Fruit fly (Drosophila melanogaster) whole organism, embryonic: ENCODE results near the gene CG1463.

Experiments used
- ATbp ChIP-seq: fragments of 200-800 bp; sonication (Bioruptor generic); optimal IDR thresholded peaks from 2 replicates; lab custom pipeline; 2017; ENCODE audit warnings: missing biosample characterization, mild to moderate bottlenecking, missing genetic modification characterization, missing genetic modification reagents
- Awh ChIP-seq: fragments of 200-800 bp; sonication (Bioruptor generic); IDR thresholded peaks from 2 replicates; pipeline ENCODE4, ENCODE4 v1.3.6; 2022; ENCODE audit warnings: missing biosample characterization, missing genetic modification characterization
- Blimp-1 ChIP-seq: fragments of 200-800 bp; sonication (Bioruptor generic); optimal IDR thresholded peaks from 3 replicates; lab custom pipeline; 2018; ENCODE audit warnings: missing biosample characterization, missing genetic modification characterization, mild to moderate bottlenecking, moderate library complexity, missing genetic modification reagents
- CG10147 ChIP-seq: fragments of 200-800 bp; sonication (Bioruptor generic); optimal IDR thresholded peaks from 2 replicates; lab custom pipeline; 2019; ENCODE audit warnings: missing biosample characterization, mild to moderate bottlenecking, missing genetic modification characterization, moderate library complexity
- CG10209 ChIP-seq: fragments of 200-800 bp; sonication (Bioruptor generic); optimal IDR thresholded peaks from 3 replicates; lab custom pipeline; 2017; ENCODE audit warnings: missing biosample characterization, mild to moderate bottlenecking, missing genetic modification characterization, missing genetic modification reagents
- CG10267 ChIP-seq: fragments of 200-800 bp; sonication (Bioruptor generic); optimal IDR thresholded peaks from 2 replicates; lab custom pipeline; 2018; ENCODE audit warnings: missing biosample characterization, mild to moderate bottlenecking, missing genetic modification characterization, moderate library complexity
- CG10274 ChIP-seq: fragments of 200-800 bp; sonication (Bioruptor generic); optimal IDR thresholded peaks from 3 replicates; lab custom pipeline; 2017; ENCODE audit warnings: missing biosample characterization, mild to moderate bottlenecking, missing genetic modification characterization
- CG12071 ChIP-seq: fragments of 200-800 bp; sonication (Bioruptor generic); optimal IDR thresholded peaks from 3 replicates; lab custom pipeline; 2018; ENCODE audit warnings: missing biosample characterization, mild to moderate bottlenecking, missing genetic modification characterization
- CG12236 ChIP-seq: fragments of 200-800 bp; sonication (Bioruptor generic); optimal IDR thresholded peaks from 2 replicates; lab custom pipeline; 2016; ENCODE audit warnings: missing biosample characterization, missing genetic modification characterization
- CG1233 ChIP-seq: fragments of 200-800 bp; sonication (Bioruptor generic); optimal IDR thresholded peaks from 4 replicates; lab custom pipeline; 2018; ENCODE audit warnings: missing biosample characterization, mild to moderate bottlenecking, missing genetic modification characterization
- CG13894 ChIP-seq: fragments of 200-800 bp; sonication (Bioruptor generic); optimal IDR thresholded peaks from 3 replicates; lab custom pipeline; 2018; ENCODE audit warnings: missing biosample characterization, mild to moderate bottlenecking, missing genetic modification characterization, moderate library complexity
- CG17568 ChIP-seq: fragments of 200-800 bp; sonication (Bioruptor generic); optimal IDR thresholded peaks from 2 replicates; lab custom pipeline; 2018; ENCODE audit warnings: missing biosample characterization, mild to moderate bottlenecking, missing genetic modification characterization, moderate library complexity
- CG17612 ChIP-seq: fragments of 200-800 bp; sonication (Bioruptor generic); IDR thresholded peaks from 2 replicates; pipeline ENCODE4 v1.3.6; 2022; ENCODE audit warnings: missing biosample characterization, missing genetic modification characterization
- CG3281 ChIP-seq: fragments of 200-800 bp; sonication (Bioruptor generic); optimal IDR thresholded peaks from 3 replicates; lab custom pipeline; 2017; ENCODE audit warnings: missing biosample characterization, mild to moderate bottlenecking, missing genetic modification characterization
- CG33557 ChIP-seq: fragments of 200-800 bp; sonication (Bioruptor generic); optimal IDR thresholded peaks from 2 replicates; lab custom pipeline; 2019; ENCODE audit warnings: missing biosample characterization, mild to moderate bottlenecking, missing genetic modification characterization, moderate library complexity
- CG3847 ChIP-seq: fragments of 200-800 bp; sonication (Bioruptor generic); IDR thresholded peaks from 2 replicates; pipeline ENCODE4 v1.3.6; 2022; ENCODE audit warnings: missing biosample characterization, missing genetic modification characterization
- CG3995 ChIP-seq: fragments of 200-800 bp; sonication (Bioruptor generic); optimal IDR thresholded peaks from 3 replicates; lab custom pipeline; 2016; ENCODE audit warnings: missing biosample characterization, missing genetic modification characterization
- CG6689 ChIP-seq: fragments of 200-800 bp; sonication (Bioruptor generic); IDR thresholded peaks from 2 replicates; pipeline ENCODE4 v1.3.6; 2022; ENCODE audit warnings: missing biosample characterization, missing genetic modification characterization
- CG6854 ChIP-seq: fragments of 200-800 bp; sonication (Bioruptor generic); optimal IDR thresholded peaks from 3 replicates; lab custom pipeline; 2017; ENCODE audit warnings: missing biosample characterization, mild to moderate bottlenecking, missing genetic modification characterization
- CG7271 ChIP-seq: fragments of 200-800 bp; sonication (Bioruptor generic); optimal IDR thresholded peaks from 2 replicates; lab custom pipeline; 2018; ENCODE audit warnings: missing biosample characterization, mild to moderate bottlenecking, missing genetic modification characterization, moderate library complexity
- CG8290 ChIP-seq, 3 experiments: fragments of 200-800 bp; sonication (Bioruptor generic); optimal IDR thresholded peaks; 2 replicates each; lab custom pipeline; 2016 to 2019; ENCODE audit warnings: missing biosample characterization in 3 of 3, missing genetic modification characterization in 3 of 3, mild to moderate bottlenecking in 2 of 3, moderate library complexity in 1 of 3
- CG8944 ChIP-seq: fragments of 200-800 bp; sonication (Bioruptor generic); optimal IDR thresholded peaks from 3 replicates; lab custom pipeline; 2016; ENCODE audit warnings: missing biosample characterization, missing genetic modification characterization
- Dip2 ChIP-seq: fragments of 200-800 bp; sonication (Bioruptor generic); IDR thresholded peaks from 2 replicates; pipeline ENCODE4 v1.3.6; 2022; ENCODE audit warnings: missing biosample characterization, missing genetic modification characterization
- Ets65A ChIP-seq: fragments of 200-800 bp; sonication (Bioruptor generic); peaks from one replicate; lab custom pipeline; 2016; ENCODE audit warnings: missing biosample characterization, missing genetic modification characterization
- Ets97D ChIP-seq: fragments of 200-800 bp; sonication (Bioruptor generic); optimal IDR thresholded peaks from 3 replicates; lab custom pipeline; 2016; ENCODE audit warnings: missing biosample characterization, missing genetic modification characterization
- Fer1 ChIP-seq: fragments of 200-800 bp; sonication (Bioruptor generic); optimal IDR thresholded peaks from 2 replicates; lab custom pipeline; 2017; ENCODE audit warnings: missing biosample characterization, mild to moderate bottlenecking, missing genetic modification characterization
- Gsc ChIP-seq: fragments of 200-800 bp; sonication (Bioruptor generic); IDR thresholded peaks from 2 replicates; pipeline ENCODE4 v1.3.6; 2022; ENCODE audit warnings: missing biosample characterization, missing genetic modification characterization
- HmgZ ChIP-seq: fragments of 200-800 bp; sonication (Bioruptor generic); optimal IDR thresholded peaks from 2 replicates; lab custom pipeline; 2018; ENCODE audit warnings: missing biosample characterization, mild to moderate bottlenecking, missing genetic modification characterization
- MESR4 ChIP-seq: fragments of 200-800 bp; sonication (Bioruptor generic); optimal IDR thresholded peaks from 2 replicates; lab custom pipeline; 2018; ENCODE audit warnings: missing biosample characterization, mild to moderate bottlenecking, missing genetic modification characterization, moderate library complexity
- Nf-YB ChIP-seq: fragments of 200-800 bp; sonication (Bioruptor generic); optimal IDR thresholded peaks from 3 replicates; lab custom pipeline; 2019; ENCODE audit warnings: missing biosample characterization, mild to moderate bottlenecking, missing genetic modification characterization, moderate library complexity
- Sox102F ChIP-seq: fragments of 200-800 bp; sonication (Bioruptor generic); optimal IDR thresholded peaks from 2 replicates; lab custom pipeline; 2018; ENCODE audit warnings: missing biosample characterization, mild to moderate bottlenecking, missing genetic modification characterization, moderate library complexity
- aop ChIP-seq: fragments of 200-800 bp; sonication (Bioruptor generic); IDR thresholded peaks from 2 replicates; pipeline ENCODE4 v1.3.6; 2022; ENCODE audit warnings: missing biosample characterization, missing genetic modification characterization
- ash1 ChIP-seq: fragments of 200-800 bp; sonication (Bioruptor generic); optimal IDR thresholded peaks from 2 replicates; lab custom pipeline; 2018; ENCODE audit warnings: missing biosample characterization, mild to moderate bottlenecking, missing genetic modification characterization
- ato ChIP-seq: fragments of 200-800 bp; sonication (Bioruptor generic); IDR thresholded peaks from 2 replicates; pipeline ENCODE4 v1.3.6; 2022; ENCODE audit warnings: missing biosample characterization, missing genetic modification characterization; ENCODE audit not compliant: partially characterized antibody
- croc ChIP-seq: fragments of 200-800 bp; sonication (Bioruptor generic); conservative IDR thresholded peaks from 3 replicates; pipeline ENCODE4 v1.3.6; 2022; ENCODE audit warnings: missing biosample characterization, missing genetic modification characterization
- dimm ChIP-seq: fragments of 200-800 bp; sonication (Bioruptor generic); IDR thresholded peaks from 2 replicates; pipeline ENCODE4 v1.3.6; 2022; ENCODE audit warnings: missing biosample characterization, missing genetic modification characterization
- esg ChIP-seq: fragments of 200-800 bp; sonication (Bioruptor generic); conservative IDR thresholded peaks from 2 replicates; pipeline ENCODE4 v1.3.6; 2022; ENCODE audit warnings: missing biosample characterization, missing genetic modification characterization
- ewg ChIP-seq: fragments of 200-800 bp; sonication (Bioruptor generic); optimal IDR thresholded peaks from 3 replicates; lab custom pipeline; 2017; ENCODE audit warnings: mild to moderate bottlenecking, missing biosample characterization, missing genetic modification reagents, missing genetic modification characterization
- fru ChIP-seq: fragments of >200 bp; optimal IDR thresholded peaks from 2 replicates; lab custom pipeline; 2017
- gcm2 ChIP-seq: fragments of 200-800 bp; sonication (Bioruptor generic); optimal IDR thresholded peaks from 2 replicates; lab custom pipeline; 2016; ENCODE audit warnings: missing biosample characterization, missing genetic modification characterization
- lmd ChIP-seq: fragments of 200-800 bp; sonication (Bioruptor generic); IDR thresholded peaks from 2 replicates; pipeline ENCODE4 v1.3.6; 2022; ENCODE audit warnings: missing biosample characterization, missing genetic modification characterization
- luna ChIP-seq: fragments of 200-800 bp; sonication (Bioruptor generic); optimal IDR thresholded peaks from 2 replicates; lab custom pipeline; 2016; ENCODE audit warnings: missing biosample characterization, missing genetic modification characterization
- odd ChIP-seq: fragments of 200-800 bp; sonication (Bioruptor generic); optimal IDR thresholded peaks from 2 replicates; lab custom pipeline; 2017; ENCODE audit warnings: missing biosample characterization, mild to moderate bottlenecking, missing genetic modification characterization
- peb ChIP-seq: fragments of 200-800 bp; sonication (Bioruptor generic); IDR thresholded peaks from 2 replicates; pipeline ENCODE4 v1.3.6; 2022; ENCODE audit warnings: missing biosample characterization, missing genetic modification characterization
- pho ChIP-seq: fragments of 200-800 bp; sonication (Bioruptor generic); optimal IDR thresholded peaks from 2 replicates; lab custom pipeline; 2016; ENCODE audit warnings: missing biosample characterization, missing genetic modification characterization
- ssp ChIP-seq: fragments of 200-800 bp; sonication (Bioruptor generic); IDR thresholded peaks from 2 replicates; pipeline ENCODE4 v1.3.6; 2022; ENCODE audit warnings: missing biosample characterization, missing genetic modification characterization
- tio ChIP-seq: fragments of 200-800 bp; sonication (Bioruptor generic); optimal IDR thresholded peaks from 2 replicates; lab custom pipeline; 2017; ENCODE audit warnings: missing biosample characterization, missing genetic modification characterization, inconsistent platforms
- tup ChIP-seq: fragments of 200-800 bp; sonication (Bioruptor generic); optimal IDR thresholded peaks from 2 replicates; lab custom pipeline; 2016; ENCODE audit warnings: missing biosample characterization, mild to moderate bottlenecking, missing genetic modification characterization, moderate library complexity

CG1463 gene

dm6 chrX:12582984-12583869, 28.2 kb downstream of the CG1463 start, which contains the start of gene Pits (continued):
- TF ChIP-seq CG10147 (GFP tag; lab: Kevin White, UChicago), result peak; percentile 35
- TF ChIP-seq aop (GFP tag; lab: Robert Waterston, UW), result no peak; the same call in 1 of the 2 replicates
- peak; percentile 81 for TF ChIP-seq MESR4 (GFP tag; lab: Kevin White, UChicago)
- peak; percentile 45; the same call in 1 of the 2 replicates for TF ChIP-seq lmd (GFP tag; lab: Robert Waterston, UW)
- peak; percentile 63 for TF ChIP-seq Fer1 (GFP tag; lab: Kevin White, UChicago)
- TF ChIP-seq Ets97D, result peak; percentile 93
- no peak for TF ChIP-seq CG17612 (GFP tag; lab: Robert Waterston, UW)
- TF ChIP-seq odd (GFP tag; lab: Kevin White, UChicago), result peak; percentile 30
- TF ChIP-seq Gsc (GFP tag; lab: Robert Waterston, UW), result no peak
- TF ChIP-seq CG7271, result peak; percentile 35
- TF ChIP-seq CG10209 (GFP tag; lab: Kevin White, UChicago), result peak; percentile 33
- TF ChIP-seq HmgZ (tag; lab: Kevin White, UChicago), result peak; percentile 76
- peak; percentile 42; the same call in 1 of the 2 replicates for TF ChIP-seq ato (GFP tag; lab: Robert Waterston, UW)
- no peak for TF ChIP-seq croc (GFP tag; lab: Robert Waterston, UW)
- peak; percentile 55 for TF ChIP-seq CG6854
- TF ChIP-seq fru (lab: Kevin White, UChicago), result no peak
- TF ChIP-seq Ets65A (GFP tag; lab: Kevin White, UChicago), result peak; percentile 92
- TF ChIP-seq luna (GFP tag; lab: Kevin White, UChicago), result peak; percentile 15
- no peak for TF ChIP-seq Dip2 (GFP tag; lab: Robert Waterston, UW)
- TF ChIP-seq CG12071 (GFP tag; lab: Kevin White, UChicago), result peak; percentile 56
- peak; percentile 32; the same call in 1 of the 2 replicates for TF ChIP-seq Awh (GFP tag; lab: Robert Waterston, UW)
- no peak for TF ChIP-seq CG12236 (GFP tag; lab: Kevin White, UChicago)
- TF ChIP-seq tio (GFP tag; lab: Kevin White, UChicago), result peak; percentile 24
- TF ChIP-seq ash1, result peak; percentile 83
- TF ChIP-seq Sox102F, result peak; percentile 15
- TF ChIP-seq dimm (GFP tag; lab: Robert Waterston, UW), result no peak
- TF ChIP-seq CG8290 (GFP tag; optimal IDR thresholded peaks at IDR 0.05; lab: Kevin White, UChicago), result peak; percentile 55
- TF ChIP-seq CG8290 (tag; optimal IDR thresholded peaks at IDR 0.05; lab: Kevin White, UChicago), result peak in 1 of 2 experiments; percentile 84
- peak; percentile 66 for TF ChIP-seq CG13894 (tag; lab: Kevin White, UChicago)
- TF ChIP-seq CG17568 (GFP tag; lab: Kevin White, UChicago), result peak; percentile 1
- TF ChIP-seq CG3995 (GFP tag; lab: Kevin White, UChicago), result no peak
- no peak for TF ChIP-seq ssp (GFP tag; lab: Robert Waterston, UW)
- peak; percentile 56 for TF ChIP-seq CG3847 (GFP tag; lab: Robert Waterston, UW)
- TF ChIP-seq esg, result peak; percentile 52; the same call in 1 of the 2 replicates
- TF ChIP-seq ewg (GFP tag; lab: Kevin White, UChicago), result peak; percentile 87
- peak; percentile 35 for TF ChIP-seq pho (GFP tag; lab: Kevin White, UChicago)
- no peak for TF ChIP-seq CG10274 (GFP tag; lab: Kevin White, UChicago)
- TF ChIP-seq tup, result no peak
- TF ChIP-seq gcm2 (GFP tag; lab: Kevin White, UChicago), result peak; percentile 14
- peak; percentile 21 for TF ChIP-seq Nf-YB (GFP tag; lab: Kevin White, UChicago)
- no peak for TF ChIP-seq CG33557 (GFP tag; lab: Kevin White, UChicago)
- 0 out of 2 replicates have a peak, but pooled peaks have one; percentile 16 for TF ChIP-seq peb (GFP tag; lab: Robert Waterston, UW)
- TF ChIP-seq Blimp-1, result peak; percentile 4
- peak; percentile 56 for TF ChIP-seq CG6689 (GFP tag; lab: Robert Waterston, UW)
- TF ChIP-seq CG10267 (tag; lab: Kevin White, UChicago), result peak; percentile 61
- no peak for TF ChIP-seq CG8944 (GFP tag; lab: Kevin White, UChicago)
- peak; percentile 2 for TF ChIP-seq CG3281 (GFP tag; lab: Kevin White, UChicago)
- peak; percentile 24 for TF ChIP-seq CG1233 (GFP tag; lab: Kevin White, UChicago)
- no peak for TF ChIP-seq ATbp
